Fruit fly (Drosophila melanogaster): ENCODE results near the gene Cpr65Az.

dm6 chr3L:6124616-6125408, 35.8 kb upstream of the Cpr65Az start:
- TF ChIP-seq EcR (GFP tag; optimal IDR thresholded peaks at IDR 0.05) (no peak), Snoo (tag; optimal IDR thresholded peaks at IDR 0.05) (no peak), gl (tag; optimal IDR thresholded peaks at IDR 0.05) (no peak), CG10348 (GFP tag; IDR thresholded peaks at IDR 0.05) (no peak)

All from whole organism, pupa.